Fruit fly (Drosophila melanogaster): ENCODE measurements around the gene Hsc70-2.

Hsc70-2 gene

DNA sequence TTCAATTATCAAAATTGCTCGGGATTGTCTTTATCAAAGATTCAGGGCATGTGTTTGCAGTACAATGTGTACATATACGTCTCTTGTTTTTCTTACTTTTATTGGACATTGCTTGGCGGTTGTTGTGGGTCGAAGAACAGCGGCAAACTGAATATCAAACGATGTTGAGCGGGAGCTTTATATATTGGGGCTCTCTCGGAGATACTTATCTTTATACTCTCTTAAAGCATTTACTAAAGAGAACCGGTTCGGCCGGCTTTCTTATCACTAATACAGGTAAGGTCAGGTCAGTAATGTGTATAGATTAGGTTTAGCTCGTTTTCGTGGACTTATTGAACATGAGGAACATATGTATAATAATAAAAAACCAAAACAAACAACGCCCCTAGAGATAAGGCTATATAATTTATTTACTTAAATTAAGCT lies 6.8 kb downstream of the Hsc70-2 start, which contains the start of gene CG7966 (continued):
- no peak for TF ChIP-seq CG3838 (GFP tag; optimal IDR thresholded peaks at IDR 0.05)
- no peak for TF ChIP-seq Scr (GFP tag; IDR thresholded peaks at IDR 0.05; ENCODE audit: partially characterized antibody)
- no peak for TF ChIP-seq crp (GFP tag; optimal IDR thresholded peaks at IDR 0.05)
- TF ChIP-seq stc (GFP tag; IDR thresholded peaks at IDR 0.05), result no peak
- TF ChIP-seq sc (optimal IDR thresholded peaks at IDR 0.05), result no peak
- TF ChIP-seq sc (GFP tag; optimal IDR thresholded peaks at IDR 0.05), result no peak
- TF ChIP-seq CG12236 (GFP tag; optimal IDR thresholded peaks at IDR 0.05), result no peak
- TF ChIP-seq salm (tag; optimal IDR thresholded peaks at IDR 0.05), result peak; percentile 10
- TF ChIP-seq CG11695 (GFP tag; IDR thresholded peaks at IDR 0.05), result peak; percentile 76
- no peak for TF ChIP-seq E2f1 (GFP tag; IDR thresholded peaks at IDR 0.05)
- TF ChIP-seq CG4707 (GFP tag; optimal IDR thresholded peaks at IDR 0.05), result no peak
- TF ChIP-seq CG6654 (GFP tag; optimal IDR thresholded peaks at IDR 0.05), result no peak
- no peak for TF ChIP-seq D19A (tag; optimal IDR thresholded peaks at IDR 0.05)
- TF ChIP-seq Lhr (GFP tag; optimal IDR thresholded peaks at IDR 0.05), result no peak
- no peak for TF ChIP-seq Side (GFP tag; optimal IDR thresholded peaks at IDR 0.05)
- no peak for TF ChIP-seq NFAT (GFP tag; IDR thresholded peaks at IDR 0.05)
- TF ChIP-seq CG10267 (tag; optimal IDR thresholded peaks at IDR 0.05), result no peak
- TF ChIP-seq kay (GFP tag; optimal IDR thresholded peaks at IDR 0.05), result peak; percentile 44
- TF ChIP-seq CG17829 (tag; optimal IDR thresholded peaks at IDR 0.05), result no peak
- TF ChIP-seq eyg (GFP tag; optimal IDR thresholded peaks at IDR 0.05), result peak; percentile 90
- no peak for TF ChIP-seq CG2129 (GFP tag; IDR thresholded peaks at IDR 0.05; ENCODE audit: partially characterized antibody)
- no peak for TF ChIP-seq CG4617 (GFP tag; optimal IDR thresholded peaks at IDR 0.05; ENCODE audit: borderline replicate concordance)
- TF ChIP-seq CG8944 (GFP tag; optimal IDR thresholded peaks at IDR 0.05), result no peak
- TF ChIP-seq ems (GFP tag; optimal IDR thresholded peaks at IDR 0.05), result no peak
- peak; percentile 19 for TF ChIP-seq CG13296 (GFP tag; optimal IDR thresholded peaks at IDR 0.05)
- TF ChIP-seq CG31388 (GFP tag; optimal IDR thresholded peaks at IDR 0.05), result no peak
- TF ChIP-seq jing (GFP tag; optimal IDR thresholded peaks at IDR 0.05), result no peak
- TF ChIP-seq exex (tag; optimal IDR thresholded peaks at IDR 0.05), result peak; percentile 87
- no peak for TF ChIP-seq CG1233 (GFP tag; optimal IDR thresholded peaks at IDR 0.05)
- peak; percentile 38; the same call in 1 of the 2 replicates for TF ChIP-seq Bgb (GFP tag; IDR thresholded peaks at IDR 0.05; ENCODE audit: partially characterized antibody)
- no peak for TF ChIP-seq CG13894 (tag; optimal IDR thresholded peaks at IDR 0.05)
- TF ChIP-seq HLH54F (GFP tag; optimal IDR thresholded peaks at IDR 0.05), result no peak
- TF ChIP-seq tgo (GFP tag; IDR thresholded peaks at IDR 0.05), result no peak
- TF ChIP-seq PHDP (tag; optimal IDR thresholded peaks at IDR 0.05), result peak; percentile 31
- TF ChIP-seq h (optimal IDR thresholded peaks at IDR 0.05), result no peak
- no peak for TF ChIP-seq dpn (GFP tag; optimal IDR thresholded peaks at IDR 0.05)
- no peak for TF ChIP-seq CG14050 (GFP tag; IDR thresholded peaks at IDR 0.05)
- TF ChIP-seq Lim3 (GFP tag; IDR thresholded peaks at IDR 0.05), result no peak
- no peak for TF ChIP-seq gce (GFP tag; IDR thresholded peaks at IDR 0.05)
- TF ChIP-seq CG10959 (GFP tag; IDR thresholded peaks at IDR 0.05), result no peak
- TF ChIP-seq CG12744 (GFP tag; optimal IDR thresholded peaks at IDR 0.05), result no peak
- no peak for TF ChIP-seq toy (GFP tag; IDR thresholded peaks at IDR 0.05)
- TF ChIP-seq MTF-1 (GFP tag; optimal IDR thresholded peaks at IDR 0.05; ENCODE audit: borderline replicate concordance), result peak; percentile 38
- peak; percentile 2 for TF ChIP-seq odd (GFP tag; optimal IDR thresholded peaks at IDR 0.05)
- TF ChIP-seq Opbp (GFP tag; IDR thresholded peaks at IDR 0.05; ENCODE audit: partially characterized antibody), result no peak
- no peak for TF ChIP-seq CG9437 (GFP tag; optimal IDR thresholded peaks at IDR 0.05)
- TF ChIP-seq corto (GFP tag; optimal IDR thresholded peaks at IDR 0.05), result no peak
- no peak for TF ChIP-seq CG11560 (tag; IDR thresholded peaks at IDR 0.05)
- no peak for TF ChIP-seq bcd (GFP tag; optimal IDR thresholded peaks at IDR 0.05)
- TF ChIP-seq CG32532 (GFP tag; IDR thresholded peaks at IDR 0.05), result peak; percentile 38; the same call in 1 of the 2 replicates
- no peak for TF ChIP-seq CG33557 (GFP tag; optimal IDR thresholded peaks at IDR 0.05)
- TF ChIP-seq unc-4 (GFP tag; IDR thresholded peaks at IDR 0.05; ENCODE audit: partially characterized antibody), result no peak

All from whole organism, embryonic.